Fruit fly (Drosophila melanogaster): ENCODE data around the gene CG4822.

DNA sequence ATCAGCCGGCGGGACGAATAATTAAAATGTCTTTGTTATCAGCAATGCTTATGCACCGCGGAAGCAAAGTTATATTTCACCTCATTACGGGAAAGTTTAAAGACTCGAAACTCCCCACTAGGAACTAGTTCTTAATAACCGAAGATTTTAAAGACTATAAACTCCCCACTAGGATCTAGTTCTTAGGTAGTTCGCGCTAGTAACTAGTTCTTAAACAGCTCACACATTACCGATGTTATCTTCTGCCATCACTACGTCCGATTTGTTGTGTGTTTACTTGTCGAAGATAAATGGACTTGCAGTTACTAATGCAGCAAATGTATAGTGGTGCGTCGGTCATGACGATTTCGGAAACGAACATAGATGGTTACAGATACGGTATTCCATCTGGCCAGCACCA lies 21.5 kb upstream of the CG4822 start, which contains the start of the genes CG31974 and CG11454:
- TF ChIP-seq insv (optimal IDR thresholded peaks at IDR 0.05) (no peak), h (optimal IDR thresholded peaks at IDR 0.05) (no peak), psq (optimal IDR thresholded peaks at IDR 0.05) (no peak), Myc (optimal IDR thresholded peaks at IDR 0.05) (no peak)
